Fruit fly (Drosophila melanogaster) whole organism, wandering third instar larva: ENCODE measurements around the gene mthl14.

Experiments
- br ChIP-seq: fragments of 200-800 bp; sonication (Bioruptor generic); optimal IDR thresholded peaks from 2 replicates; lab custom pipeline; 2016; ENCODE audit warnings: missing biosample characterization, missing genetic modification characterization
- fru ChIP-seq: fragments of 200-800 bp; sonication (Bioruptor generic); optimal IDR thresholded peaks from 3 replicates; lab custom pipeline; 2016; ENCODE audit warnings: missing biosample characterization, mild to moderate bottlenecking, missing genetic modification characterization
- pan ChIP-seq: fragments of >200 bp; optimal IDR thresholded peaks from 2 replicates; lab custom pipeline; 2017
- sv ChIP-seq: fragments of 200-800 bp; sonication (Bioruptor generic); optimal IDR thresholded peaks from 3 replicates; lab custom pipeline; 2016; ENCODE audit warnings: missing biosample characterization, missing genetic modification characterization
- woc ChIP-seq: sonication (Bioruptor generic); optimal IDR thresholded peaks from 2 replicates; lab custom pipeline; 2016; ENCODE audit warnings: missing biosample characterization, mild to moderate bottlenecking, missing genetic modification characterization

dm6 chr3L:262724-263177, 15.5 kb downstream of the mthl14 start:
- TF ChIP-seq fru (GFP tag; lab: Kevin White, UChicago) (no peak), br (GFP tag; lab: Kevin White, UChicago) (no peak), sv (GFP tag; lab: Kevin White, UChicago) (no peak), pan (no peak), woc (no peak)
